Fruit fly (Drosophila melanogaster) whole organism, wandering third instar larva: Measurements from ENCODE around the gene Arc42.
A peak's percentile ranks its signal among the peaks of the same experiment; 100 is the strongest.

Source experiments
- Hr78 ChIP-seq: fragments of >200 bp; optimal IDR thresholded peaks from 2 replicates; lab custom pipeline; 2017; ENCODE audit warnings: missing biosample characterization, missing genetic modification characterization
- psq ChIP-seq: fragments of 200-800 bp; sonication (Bioruptor generic); optimal IDR thresholded peaks from 3 replicates; lab custom pipeline; 2017; ENCODE audit warnings: missing biosample characterization, mild to moderate bottlenecking, missing genetic modification characterization, moderate library complexity
- usp ChIP-seq: fragments of >200 bp; optimal IDR thresholded peaks from 2 replicates; lab custom pipeline; 2017; ENCODE audit warnings: missing biosample characterization, missing genetic modification characterization
- woc ChIP-seq: sonication (Bioruptor generic); optimal IDR thresholded peaks from 2 replicates; lab custom pipeline; 2016; ENCODE audit warnings: missing biosample characterization, mild to moderate bottlenecking, missing genetic modification characterization

DNA sequence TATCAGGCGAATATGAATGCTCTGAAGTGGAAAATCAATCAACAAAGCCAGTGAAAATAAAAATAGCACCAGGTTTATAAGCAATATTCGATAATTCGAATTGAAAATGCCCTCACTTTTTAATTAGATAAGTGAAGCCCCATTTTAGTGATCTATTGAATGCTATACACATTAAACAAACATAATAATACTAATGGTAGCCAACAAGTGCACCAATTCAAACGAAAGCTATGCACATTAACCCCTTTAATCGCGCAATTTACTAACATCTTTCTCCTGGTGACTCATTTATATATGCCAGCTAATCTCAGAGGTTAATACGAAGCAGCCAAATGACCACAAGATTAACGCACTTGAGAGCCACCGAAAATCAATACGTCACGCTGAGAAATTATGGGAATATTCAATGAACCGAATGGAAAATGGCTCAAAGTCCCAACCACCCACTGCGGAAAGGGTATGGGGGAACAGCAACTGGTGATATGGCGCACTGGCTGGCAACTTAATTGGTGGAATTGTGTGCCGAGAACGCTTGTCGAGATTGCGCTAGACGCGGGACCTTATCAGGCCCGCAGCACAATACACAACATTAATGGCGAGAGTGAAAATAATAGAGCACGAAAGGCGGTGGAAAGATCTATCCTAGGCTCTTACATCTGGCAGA is 18.0 kb upstream of the Arc42 start:
- TF ChIP-seq usp (GFP tag; lab: Kevin White, UChicago) (no peak), woc (GFP tag; lab: Kevin White, UChicago) (no peak), Hr78 (no peak), psq (peak; percentile 40)
